Worm (Caenorhabditis elegans): ENCODE measurements around the gene srh-104.

Gene srh-104

ce11 chrV:16233624-16234023 lies 10.4 kb downstream of the srh-104 start, which contains the start of gene clec-233:
Gene clec-233 (plus strand): TSS chrV:16233924.
- TF ChIP-seq nhr-237 (tag; optimal IDR thresholded peaks at IDR 0.05) (no peak), ceh-28 (tag; optimal IDR thresholded peaks at IDR 0.05) (no peak), skn-1 (tag; optimal IDR thresholded peaks at IDR 0.05) (no peak)

ce11 chrV:16232180-16232579 lies 11.8 kb downstream of the srh-104 start, which contains the start of gene gst-22:
Gene gst-22 (minus strand): TSS chrV:16232282.
- TF ChIP-seq dmd-8 (GFP tag; IDR thresholded peaks at IDR 0.05) (no peak), egl-43 (GFP tag; IDR thresholded peaks at IDR 0.05) (no peak), mxl-2 (GFP tag; conservative IDR thresholded peaks at IDR 0.05) (no peak), nhr-111 (GFP tag; optimal IDR thresholded peaks at IDR 0.05) (no peak), tra-1 (GFP tag; IDR thresholded peaks at IDR 0.05) (no peak), nhr-76 (tag; optimal IDR thresholded peaks at IDR 0.05) (no peak), gei-8 (GFP tag; optimal IDR thresholded peaks at IDR 0.05) (no peak), zfp-3 (GFP tag; conservative IDR thresholded peaks at IDR 0.05) (no peak), php-3 (GFP tag; IDR thresholded peaks at IDR 0.05) (peak; percentile 87), duxl-1 (tag; optimal IDR thresholded peaks at IDR 0.05; ENCODE audit: poor library complexity) (no peak), zip-2 (tag; optimal IDR thresholded peaks at IDR 0.05) (no peak), aly-2 (tag; optimal IDR thresholded peaks at IDR 0.05) (no peak), ceh-20 (GFP tag; IDR thresholded peaks at IDR 0.05) (no peak), mes-2 (tag; optimal IDR thresholded peaks at IDR 0.05; ENCODE audit: poor library complexity, severe bottlenecking) (no peak), lim-7 (GFP tag; IDR thresholded peaks at IDR 0.05) (no peak), set-16 (GFP tag; IDR thresholded peaks at IDR 0.05) (no peak), nhr-10 (tag; optimal IDR thresholded peaks at IDR 0.05) (no peak), F37D6.2 (tag; optimal IDR thresholded peaks at IDR 0.05) (no peak), lsy-2 (tag; optimal IDR thresholded peaks at IDR 0.05) (no peak), ces-1 (GFP tag; optimal IDR thresholded peaks at IDR 0.05) (no peak), madf-5 (GFP tag; IDR thresholded peaks at IDR 0.05) (no peak), ztf-7 (tag; optimal IDR thresholded peaks at IDR 0.05) (no peak), T26A8.4 (GFP tag; IDR thresholded peaks at IDR 0.05) (no peak), hmg-1.1 (GFP tag; IDR thresholded peaks at IDR 0.05) (no peak), hlh-11 (tag; optimal IDR thresholded peaks at IDR 0.05) (peak; percentile 24), madf-9 (GFP tag; conservative IDR thresholded peaks at IDR 0.05) (no peak), vab-7 (GFP tag; IDR thresholded peaks at IDR 0.05) (no peak), daf-8 (GFP tag; IDR thresholded peaks at IDR 0.05) (no peak), mxl-3 (GFP tag; optimal IDR thresholded peaks at IDR 0.05) (no peak), dmd-6 (GFP tag; IDR thresholded peaks at IDR 0.05) (peak; percentile 82), pqm-1 (tag; optimal IDR thresholded peaks at IDR 0.05) (peak; percentile 82), rbr-2 (tag; optimal IDR thresholded peaks at IDR 0.05) (no peak), nhr-28 (tag; optimal IDR thresholded peaks at IDR 0.05) (peak; percentile 44), snpc-1.2 (GFP tag; IDR thresholded peaks at IDR 0.05) (no peak)

ce11 chrV:16229896-16230295 lies 14.1 kb downstream of the srh-104 start, which contains the start of the genes F21H7.2 and F21H7.12:
Gene F21H7.2 (minus strand): TSS chrV:16229996.
Gene F21H7.12 (plus strand): TSS chrV:16230165.
- TF ChIP-seq unc-62 (GFP tag; optimal IDR thresholded peaks at IDR 0.05 in 1 of 2): no peak
- TF ChIP-seq unc-62 (tag; optimal IDR thresholded peaks at IDR 0.05): no peak
- TF ChIP-seq T20F7.1 (GFP tag; optimal IDR thresholded peaks at IDR 0.05): no peak
- TF ChIP-seq zag-1 (tag; optimal IDR thresholded peaks at IDR 0.05): no peak
- no peak for TF ChIP-seq ceh-28 (tag; optimal IDR thresholded peaks at IDR 0.05)
- TF ChIP-seq mxl-3 (GFP tag; optimal IDR thresholded peaks at IDR 0.05): no peak
- no peak for TF ChIP-seq madf-9 (GFP tag; conservative IDR thresholded peaks at IDR 0.05)
- no peak for TF ChIP-seq mxl-2 (GFP tag; conservative IDR thresholded peaks at IDR 0.05)
- TF ChIP-seq skn-1 (tag; optimal IDR thresholded peaks at IDR 0.05): no peak
- no peak for TF ChIP-seq F10B5.3 (tag; optimal IDR thresholded peaks at IDR 0.05)
- TF ChIP-seq spr-3 (GFP tag; optimal IDR thresholded peaks at IDR 0.05): no peak
- TF ChIP-seq gei-8 (GFP tag; optimal IDR thresholded peaks at IDR 0.05): no peak
- TF ChIP-seq F26F4.8 (GFP tag; conservative IDR thresholded peaks at IDR 0.05): no peak
- no peak for TF ChIP-seq ZK546.5 (tag; optimal IDR thresholded peaks at IDR 0.05)
- no peak for TF ChIP-seq duxl-1 (tag; optimal IDR thresholded peaks at IDR 0.05; ENCODE audit: poor library complexity)
- no peak for TF ChIP-seq snpc-4 (tag; optimal IDR thresholded peaks at IDR 0.05)
- no peak for TF ChIP-seq set-16 (GFP tag; IDR thresholded peaks at IDR 0.05)
- no peak for TF ChIP-seq nhr-6 (tag; optimal IDR thresholded peaks at IDR 0.05)
- TF ChIP-seq daf-8 (GFP tag; IDR thresholded peaks at IDR 0.05): no peak
- no peak for TF ChIP-seq F44E2.7 (GFP tag; IDR thresholded peaks at IDR 0.05)
- no peak for TF ChIP-seq jun-1 (tag; optimal IDR thresholded peaks at IDR 0.05)

Data from whole organism, L4 larva.